Worm (Caenorhabditis elegans): ENCODE results near the gene arx-4.

DNA sequence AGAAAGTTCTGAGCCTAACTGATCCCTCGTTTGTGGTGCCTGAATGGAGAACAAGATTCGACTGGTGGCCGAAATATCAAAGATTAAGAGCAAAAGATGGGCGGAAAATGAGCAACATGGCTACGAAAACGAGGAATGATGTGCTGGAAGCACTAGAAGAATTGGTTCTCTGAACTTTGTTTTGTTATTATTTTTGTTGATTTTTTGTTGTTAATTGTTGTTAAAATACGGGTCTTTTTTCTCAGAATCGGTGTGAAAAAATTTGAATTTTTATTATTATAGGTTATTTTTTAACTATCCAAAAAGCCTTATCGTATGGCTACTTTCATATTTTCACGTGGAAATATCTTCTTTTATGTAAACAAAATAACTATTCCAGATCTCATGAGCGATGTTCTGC lies 5.8 kb upstream of the arx-4 start, which contains the start of gene K02F3.12:
- TF ChIP-seq W03F9.2 (tag; optimal IDR thresholded peaks at IDR 0.05) (no peak), him-1 (tag; optimal IDR thresholded peaks at IDR 0.05) (no peak)

Data from whole organism, L4/young adult.